Fruit fly (Drosophila melanogaster): ENCODE measurements around the gene wkd.

wkd gene

dm6 chr3R:11557492-11557965 is 23.8 kb upstream of the wkd start, which contains the start of gene CG10898 (continued):
- TF ChIP-seq psq (GFP tag; optimal IDR thresholded peaks at IDR 0.05) (peak; percentile 34), BtbVII (GFP tag; optimal IDR thresholded peaks at IDR 0.05) (no peak), CG15011 (GFP tag; optimal IDR thresholded peaks at IDR 0.05) (no peak), CG14050 (GFP tag; IDR thresholded peaks at IDR 0.05) (peak; percentile 79), CG6854 (GFP tag; optimal IDR thresholded peaks at IDR 0.05) (no peak), fd64A (GFP tag; optimal IDR thresholded peaks at IDR 0.05) (no peak), dati (GFP tag; IDR thresholded peaks at IDR 0.05) (peak; percentile 67; the same call in 1 of the 2 replicates), ems (GFP tag; optimal IDR thresholded peaks at IDR 0.05) (peak; percentile 87), Vsx1 (GFP tag; optimal IDR thresholded peaks at IDR 0.05) (peak; percentile 33), ken (GFP tag; IDR thresholded peaks at IDR 0.05) (peak; percentile 91), CG7987 (GFP tag; optimal IDR thresholded peaks at IDR 0.05) (peak; percentile 69), phol (tag; optimal IDR thresholded peaks at IDR 0.05) (peak; percentile 89), ab (GFP tag; optimal IDR thresholded peaks at IDR 0.05) (peak; percentile 65), B-H1 (GFP tag; IDR thresholded peaks at IDR 0.05) (peak; percentile 84), Awh (GFP tag; IDR thresholded peaks at IDR 0.05) (peak; percentile 73), Rx (GFP tag; IDR thresholded peaks at IDR 0.05) (peak; percentile 83), Neu2 (GFP tag; optimal IDR thresholded peaks at IDR 0.05; ENCODE audit: borderline replicate concordance) (peak; percentile 68), fd102C (GFP tag; optimal IDR thresholded peaks at IDR 0.05) (no peak), Hr51 (GFP tag; optimal IDR thresholded peaks at IDR 0.05) (peak; percentile 77 to 84), CG11696 (GFP tag; IDR thresholded peaks at IDR 0.05) (peak; percentile 71), E2f1 (GFP tag; IDR thresholded peaks at IDR 0.05) (peak; percentile 87), tap (tag; optimal IDR thresholded peaks at IDR 0.05) (peak; percentile 20), CG8359 (GFP tag; optimal IDR thresholded peaks at IDR 0.05; ENCODE audit: borderline replicate concordance) (no peak), gfzf (GFP tag; optimal IDR thresholded peaks at IDR 0.05) (peak; percentile 77), Oaz (GFP tag; IDR thresholded peaks at IDR 0.05) (peak; percentile 80), abd-A (tag; optimal IDR thresholded peaks at IDR 0.05) (no peak), dysf (GFP tag; IDR thresholded peaks at IDR 0.05) (peak; percentile 84), croc (GFP tag; conservative IDR thresholded peaks at IDR 0.05) (peak; percentile 63), D19B (GFP tag; optimal IDR thresholded peaks at IDR 0.05) (peak; percentile 43), CG15479 (GFP tag; optimal IDR thresholded peaks at IDR 0.05) (no peak), CG9609 (GFP tag; optimal IDR thresholded peaks at IDR 0.05) (peak; percentile 84), CG10274 (GFP tag; optimal IDR thresholded peaks at IDR 0.05) (peak; percentile 32), odd (GFP tag; optimal IDR thresholded peaks at IDR 0.05) (peak; percentile 1), Myb (GFP tag; optimal IDR thresholded peaks at IDR 0.05) (peak; percentile 98), Hand (GFP tag; optimal IDR thresholded peaks at IDR 0.05) (no peak), CG4730 (GFP tag; IDR thresholded peaks at IDR 0.05) (peak; percentile 84), CG6791 (GFP tag; IDR thresholded peaks at IDR 0.05; ENCODE audit: partially characterized antibody) (no peak), CkIIα-i1 (GFP tag; IDR thresholded peaks at IDR 0.05) (no peak), crol (GFP tag; IDR thresholded peaks at IDR 0.05) (peak; percentile 39; the same call in 1 of the 2 replicates), dmrt99B (tag; optimal IDR thresholded peaks at IDR 0.05) (peak; percentile 77), chif (GFP tag; optimal IDR thresholded peaks at IDR 0.05) (peak; percentile 80 to 89), ftz-f1 (GFP tag; optimal IDR thresholded peaks at IDR 0.05) (no peak), zfh1 (GFP tag; IDR thresholded peaks at IDR 0.05) (peak; percentile 87), CG3995 (GFP tag; optimal IDR thresholded peaks at IDR 0.05) (peak; percentile 28), en (GFP tag; optimal IDR thresholded peaks at IDR 0.05) (peak; percentile 75), Pdp1 (GFP tag; optimal IDR thresholded peaks at IDR 0.05) (peak; percentile 81 to 89), CG18011 (GFP tag; optimal IDR thresholded peaks at IDR 0.05) (peak; percentile 65), pzg (GFP tag; optimal IDR thresholded peaks at IDR 0.05) (peak; percentile 81), twi (tag; optimal IDR thresholded peaks at IDR 0.05) (peak; percentile 57), hth (optimal IDR thresholded peaks at IDR 0.05) (no peak), vfl (GFP tag; optimal IDR thresholded peaks at IDR 0.05) (peak; percentile 68)

All from whole organism, embryonic.